Worm (Caenorhabditis elegans): ENCODE results near the gene F18A1.7.

Gene F18A1.7

DNA sequence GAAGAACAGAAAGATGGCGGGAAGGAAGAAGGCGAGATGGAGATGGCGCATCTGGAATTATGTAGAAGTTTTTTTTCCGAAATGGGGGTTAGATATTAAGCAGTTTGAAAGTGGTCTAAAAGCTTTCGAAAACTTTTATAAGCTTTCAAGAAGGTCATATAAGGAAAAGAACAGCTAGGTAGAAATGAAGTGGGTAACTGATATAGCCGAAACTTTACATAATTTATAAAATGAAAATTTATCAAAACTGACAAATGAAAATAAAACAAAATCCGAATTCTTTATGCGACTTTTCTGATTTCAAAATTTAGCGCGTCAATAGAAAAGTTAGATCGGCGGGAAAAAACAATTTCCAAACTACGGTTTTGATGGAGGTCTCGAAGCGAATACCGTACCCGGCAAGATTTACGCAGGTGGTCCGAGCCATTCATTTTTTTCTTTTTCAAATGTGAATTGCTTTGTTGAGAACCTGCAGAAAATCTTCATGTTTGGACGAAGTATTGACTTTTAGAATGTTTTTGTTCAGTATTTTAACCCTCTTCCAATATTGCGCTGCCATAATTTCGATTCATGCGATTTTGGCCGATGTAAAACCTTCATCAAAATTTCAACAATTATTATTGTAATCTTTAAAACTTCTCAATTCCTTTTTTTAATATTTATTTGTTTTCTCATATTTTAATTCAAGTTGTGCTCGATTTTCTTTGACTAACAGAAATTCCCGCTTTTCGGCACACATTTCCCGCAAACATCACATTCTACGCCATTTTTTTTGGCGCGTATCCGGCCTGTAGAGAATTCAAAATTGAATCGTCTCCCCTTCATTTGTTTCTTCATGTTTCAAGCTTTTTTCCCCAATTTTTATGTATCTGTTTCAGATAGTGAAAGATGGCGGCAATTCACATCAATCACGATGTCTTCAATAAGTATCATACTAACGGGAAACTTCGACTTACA, at the start of gene F18A1.7, which contains the start of gene rpa-1:
F18A1.7 (minus strand) TSS at position 51 of the 957 bp plus-strand sequence.
rpa-1 (plus strand) TSS at position 879 of the 957 bp plus-strand sequence.
- TF ChIP-seq lin-38 (GFP tag; IDR thresholded peaks at IDR 0.05) = peak; percentile 68
- TF ChIP-seq hif-1 (tag; optimal IDR thresholded peaks at IDR 0.05) = no peak
- TF ChIP-seq arid-1 (GFP tag; conservative IDR thresholded peaks at IDR 0.05) = no peak
- no peak for TF ChIP-seq pha-4 (GFP tag; IDR thresholded peaks at IDR 0.05)
- TF ChIP-seq pha-4 (tag; optimal IDR thresholded peaks at IDR 0.05) = no peak
- TF ChIP-seq mes-2 (tag; optimal IDR thresholded peaks at IDR 0.05; ENCODE audit: poor library complexity, severe bottlenecking) = peak; percentile 55
- peak; percentile 73 for TF ChIP-seq dpl-1 (GFP tag; optimal IDR thresholded peaks at IDR 0.05)
- TF ChIP-seq Y75B8A.6 (GFP tag; IDR thresholded peaks at IDR 0.05) = no peak
- peak; percentile 44 for TF ChIP-seq F49E8.2 (tag; optimal IDR thresholded peaks at IDR 0.05; ENCODE audit: borderline replicate concordance)
- no peak for TF ChIP-seq dve-1 (tag; optimal IDR thresholded peaks at IDR 0.05; ENCODE audit: insufficient read depth)
- no peak for TF ChIP-seq daf-19 (GFP tag; conservative IDR thresholded peaks at IDR 0.05)
- peak; percentile 58 for TF ChIP-seq R02D3.7 (tag; optimal IDR thresholded peaks at IDR 0.05)
- TF ChIP-seq Y48G9A.11 (GFP tag; IDR thresholded peaks at IDR 0.05) = peak; percentile 43; the same call in 1 of the 2 replicates
- TF ChIP-seq spr-3 (GFP tag; optimal IDR thresholded peaks at IDR 0.05) = no peak
- no peak for TF ChIP-seq dmd-6 (GFP tag; IDR thresholded peaks at IDR 0.05)
- no peak for TF ChIP-seq nhr-6 (tag; optimal IDR thresholded peaks at IDR 0.05)
- peak in 1 of 2 experiments; percentile 23 for TF ChIP-seq lsy-2 (tag; optimal IDR thresholded peaks at IDR 0.05)
- no peak for TF ChIP-seq nhr-42 (GFP tag; IDR thresholded peaks at IDR 0.05)
- no peak for TF ChIP-seq zip-11 (GFP tag; IDR thresholded peaks at IDR 0.05)
- TF ChIP-seq T26A8.4 (GFP tag; IDR thresholded peaks at IDR 0.05) = no peak
- TF ChIP-seq hlh-30 (tag; optimal IDR thresholded peaks at IDR 0.05; ENCODE audit: insufficient read depth) = peak; percentile 13
- no peak for TF ChIP-seq lim-7 (GFP tag; IDR thresholded peaks at IDR 0.05)
- peak; percentile 88 for TF ChIP-seq aha-1 (tag)
- TF ChIP-seq unc-130 (GFP tag; optimal IDR thresholded peaks at IDR 0.05) = peak; percentile 72

DNA sequence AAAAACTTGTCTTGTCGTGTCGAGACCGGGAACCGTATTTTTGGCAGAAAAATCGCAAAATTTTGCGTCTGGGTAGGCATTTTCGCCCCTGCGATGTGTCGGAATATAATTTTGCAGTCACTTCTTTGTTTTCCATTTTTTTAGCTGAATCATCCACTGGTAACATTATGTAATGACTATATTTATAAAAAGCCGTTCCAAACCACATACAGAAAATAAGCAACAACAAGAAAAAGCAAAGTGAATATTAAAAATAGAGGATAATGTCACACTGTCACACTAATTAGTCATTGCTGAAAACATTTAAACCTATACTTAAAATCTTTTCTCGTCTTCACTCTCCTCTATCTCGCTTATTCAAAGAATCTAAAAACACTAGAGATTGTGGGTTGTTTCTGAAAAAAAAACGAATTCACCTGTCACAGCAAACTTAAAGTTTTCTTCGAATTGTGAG, 45.8 kb upstream of the F18A1.7 start, which contains the start of gene sre-1:
sre-1 (plus strand) TSS at position 404 of the 454 bp plus-strand sequence.
- TF ChIP-seq T26A8.4 (GFP tag; IDR thresholded peaks at IDR 0.05) (no peak), F10B5.3 (tag; optimal IDR thresholded peaks at IDR 0.05) (no peak), lin-29 (GFP tag; IDR thresholded peaks at IDR 0.05) (no peak), D1046.2 (GFP tag; IDR thresholded peaks at IDR 0.05) (no peak), jun-1 (tag; optimal IDR thresholded peaks at IDR 0.05) (no peak), mdl-1 (tag; optimal IDR thresholded peaks at IDR 0.05) (no peak), ceh-32 (tag; optimal IDR thresholded peaks at IDR 0.05; ENCODE audit: poor library complexity) (no peak), tra-1 (GFP tag; IDR thresholded peaks at IDR 0.05) (no peak), mes-2 (tag; optimal IDR thresholded peaks at IDR 0.05; ENCODE audit: poor library complexity, severe bottlenecking) (no peak), spr-3 (GFP tag; optimal IDR thresholded peaks at IDR 0.05) (no peak), skn-1 (tag; optimal IDR thresholded peaks at IDR 0.05) (no peak), daf-8 (GFP tag; IDR thresholded peaks at IDR 0.05) (no peak), saeg-2 (GFP tag; IDR thresholded peaks at IDR 0.05) (no peak), unc-130 (GFP tag; optimal IDR thresholded peaks at IDR 0.05) (no peak)

DNA sequence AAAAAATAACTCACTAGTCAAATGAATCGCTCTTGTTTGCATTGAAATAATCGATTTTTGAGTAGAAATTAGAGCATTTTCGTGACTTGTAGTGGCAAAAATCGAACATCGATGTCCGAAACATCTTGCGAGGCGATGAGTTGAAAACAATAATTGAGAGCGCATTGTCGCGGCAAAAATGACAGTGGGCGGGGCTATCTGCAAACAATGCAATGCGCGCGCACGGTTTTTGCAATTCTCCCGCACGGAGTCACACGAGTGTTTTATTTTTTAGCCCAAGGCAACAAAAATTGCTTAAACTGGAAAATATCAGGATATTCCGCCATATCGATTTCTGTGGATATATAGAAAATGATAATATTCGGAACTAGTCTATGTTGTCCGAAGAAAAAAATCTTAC, 45.0 kb upstream of the F18A1.7 start, which contains the start of gene B0495.9:
B0495.9 (minus strand) TSS at position 171 of the 400 bp plus-strand sequence.
- TF ChIP-seq lsy-2 (tag; optimal IDR thresholded peaks at IDR 0.05) (peak in 1 of 2 experiments; percentile 52), snpc-4 (tag; optimal IDR thresholded peaks at IDR 0.05) (no peak), lin-29 (GFP tag; IDR thresholded peaks at IDR 0.05) (no peak), lin-39 (tag; optimal IDR thresholded peaks at IDR 0.05) (no peak), mes-2 (tag; optimal IDR thresholded peaks at IDR 0.05; ENCODE audit: poor library complexity, severe bottlenecking) (peak; percentile 92), cey-2 (tag; optimal IDR thresholded peaks at IDR 0.05; ENCODE audit: borderline replicate concordance, insufficient read depth) (no peak), nhr-28 (tag; optimal IDR thresholded peaks at IDR 0.05) (peak; percentile 28), nhr-11 (tag; optimal IDR thresholded peaks at IDR 0.05) (no peak), F44E2.7 (GFP tag; IDR thresholded peaks at IDR 0.05) (no peak), nhr-77 (tag; optimal IDR thresholded peaks at IDR 0.05) (no peak), nhr-41 (GFP tag; IDR thresholded peaks at IDR 0.05) (0 out of 2 replicates have a peak, but pooled peaks have one; percentile 7), nhr-76 (tag; optimal IDR thresholded peaks at IDR 0.05) (no peak), ceh-20 (GFP tag; IDR thresholded peaks at IDR 0.05) (no peak), nhr-25 (tag; optimal IDR thresholded peaks at IDR 0.05; ENCODE audit: borderline replicate concordance, insufficient read depth) (no peak)

Measured in whole organism, L4 larva.